Fruit fly (Drosophila melanogaster) whole organism, embryonic: ENCODE results near the gene CG8870.
A peak's percentile ranks its signal among the peaks of the same experiment; 100 is the strongest.

Experiments used
- Bdp1 ChIP-seq: fragments of 200-800 bp; sonication (Bioruptor generic); optimal IDR thresholded peaks from 3 replicates; lab custom pipeline; 2016; ENCODE audit warnings: missing biosample characterization, missing genetic modification characterization
- Blimp-1 ChIP-seq: fragments of 200-800 bp; sonication (Bioruptor generic); optimal IDR thresholded peaks from 3 replicates; lab custom pipeline; 2018; ENCODE audit warnings: missing biosample characterization, missing genetic modification characterization, mild to moderate bottlenecking, moderate library complexity, missing genetic modification reagents
- CG10267 ChIP-seq: fragments of 200-800 bp; sonication (Bioruptor generic); optimal IDR thresholded peaks from 2 replicates; lab custom pipeline; 2018; ENCODE audit warnings: missing biosample characterization, mild to moderate bottlenecking, missing genetic modification characterization, moderate library complexity
- CG10462 ChIP-seq: fragments of 200-800 bp; sonication (Bioruptor generic); optimal IDR thresholded peaks from 2 replicates; lab custom pipeline; 2016; ENCODE audit warnings: missing biosample characterization, missing genetic modification characterization
- CG11085 ChIP-seq: fragments of 200-800 bp; sonication (Bioruptor generic); IDR thresholded peaks from 2 replicates; pipeline ENCODE4 v1.3.6; 2022; ENCODE audit warnings: missing biosample characterization, missing genetic modification characterization
- CG11093 ChIP-seq: fragments of 200-800 bp; sonication (Bioruptor generic); IDR thresholded peaks from 3 replicates; pipeline ENCODE4 v1.3.6; 2022; ENCODE audit warnings: missing biosample characterization, missing genetic modification characterization
- CG15601 ChIP-seq: fragments of 200-800 bp; sonication (Bioruptor generic); optimal IDR thresholded peaks from 3 replicates; lab custom pipeline; 2019; ENCODE audit warnings: missing biosample characterization, mild to moderate bottlenecking, missing genetic modification characterization, moderate library complexity
- CG17802 ChIP-seq: fragments of 200-800 bp; sonication (Bioruptor generic); optimal IDR thresholded peaks from 2 replicates; lab custom pipeline; 2018; ENCODE audit warnings: missing biosample characterization, mild to moderate bottlenecking, missing genetic modification characterization, moderate library complexity
- CG2678 ChIP-seq: fragments of 200-800 bp; sonication (Bioruptor generic); optimal IDR thresholded peaks from 3 replicates; lab custom pipeline; 2019; ENCODE audit warnings: missing biosample characterization, mild to moderate bottlenecking, missing genetic modification characterization, moderate library complexity
- CG32532 ChIP-seq: fragments of 200-800 bp; sonication (Bioruptor generic); IDR thresholded peaks from 2 replicates; pipeline ENCODE4 v1.3.6; 2022; ENCODE audit warnings: missing biosample characterization, missing genetic modification characterization
- CG33213 ChIP-seq: fragments of 200-800 bp; sonication (Bioruptor generic); optimal IDR thresholded peaks from 3 replicates; lab custom pipeline; 2016; ENCODE audit warnings: missing biosample characterization, missing genetic modification characterization
- CG3847 ChIP-seq: fragments of 200-800 bp; sonication (Bioruptor generic); IDR thresholded peaks from 2 replicates; pipeline ENCODE4 v1.3.6; 2022; ENCODE audit warnings: missing biosample characterization, missing genetic modification characterization
- CG3995 ChIP-seq: fragments of 200-800 bp; sonication (Bioruptor generic); optimal IDR thresholded peaks from 3 replicates; lab custom pipeline; 2016; ENCODE audit warnings: missing biosample characterization, missing genetic modification characterization
- CG42726 ChIP-seq: fragments of 200-800 bp; sonication (Bioruptor generic); IDR thresholded peaks from 2 replicates; pipeline ENCODE4 v1.3.6; 2022; ENCODE audit warnings: missing biosample characterization, missing genetic modification characterization; ENCODE audit not compliant: partially characterized antibody
- CG4328 ChIP-seq: fragments of 200-800 bp; sonication (Bioruptor generic); optimal IDR thresholded peaks from 3 replicates; lab custom pipeline; 2017; ENCODE audit warnings: missing biosample characterization, missing genetic modification reagents, missing genetic modification characterization
- CG4820 ChIP-seq: fragments of 200-800 bp; sonication (Bioruptor generic); optimal IDR thresholded peaks from 3 replicates; lab custom pipeline; 2016; ENCODE audit warnings: missing biosample characterization, missing genetic modification characterization
- CG6654 ChIP-seq: fragments of 200-800 bp; sonication (Bioruptor generic); optimal IDR thresholded peaks from 2 replicates; lab custom pipeline; 2017; ENCODE audit warnings: missing biosample characterization, mild to moderate bottlenecking, missing genetic modification characterization
- CG6813 ChIP-seq: fragments of 200-800 bp; sonication (Bioruptor generic); optimal IDR thresholded peaks from 2 replicates; lab custom pipeline; 2017; ENCODE audit warnings: missing biosample characterization, missing genetic modification characterization, mild to moderate bottlenecking, moderate library complexity, missing genetic modification reagents
- CG6854 ChIP-seq: fragments of 200-800 bp; sonication (Bioruptor generic); optimal IDR thresholded peaks from 3 replicates; lab custom pipeline; 2017; ENCODE audit warnings: missing biosample characterization, mild to moderate bottlenecking, missing genetic modification characterization
- D19B ChIP-seq: fragments of 200-800 bp; sonication (Bioruptor generic); optimal IDR thresholded peaks from 2 replicates; lab custom pipeline; 2017; ENCODE audit warnings: missing biosample characterization, mild to moderate bottlenecking, missing genetic modification characterization
- Dad ChIP-seq: fragments of 200-800 bp; sonication (Bioruptor generic); optimal IDR thresholded peaks from 3 replicates; lab custom pipeline; 2016; ENCODE audit warnings: missing biosample characterization, missing genetic modification characterization
- Dfd ChIP-seq, 2 experiments: fragments of >200 bp; optimal IDR thresholded peaks; 2 replicates each; lab custom pipeline; 2017; ENCODE audit warnings: missing biosample characterization in 2 of 2, missing genetic modification characterization in 2 of 2
- Dip2 ChIP-seq: fragments of 200-800 bp; sonication (Bioruptor generic); IDR thresholded peaks from 2 replicates; pipeline ENCODE4 v1.3.6; 2022; ENCODE audit warnings: missing biosample characterization, missing genetic modification characterization
- GATAe ChIP-seq: fragments of 200-800 bp; sonication (Bioruptor generic); conservative IDR thresholded peaks from 2 replicates; pipeline ENCODE4 v1.3.6; 2022; ENCODE audit warnings: missing biosample characterization, missing genetic modification characterization
- MESR4 ChIP-seq: fragments of 200-800 bp; sonication (Bioruptor generic); optimal IDR thresholded peaks from 2 replicates; lab custom pipeline; 2018; ENCODE audit warnings: missing biosample characterization, mild to moderate bottlenecking, missing genetic modification characterization, moderate library complexity
- Max ChIP-seq: fragments of 200-800 bp; sonication (Bioruptor generic); optimal IDR thresholded peaks from 2 replicates; lab custom pipeline; 2016; ENCODE audit warnings: missing biosample characterization, mild to moderate bottlenecking, missing genetic modification characterization
- NC2α ChIP-seq: fragments of 200-800 bp; sonication (Bioruptor generic); optimal IDR thresholded peaks from 2 replicates; lab custom pipeline; 2016; ENCODE audit warnings: missing biosample characterization, missing genetic modification characterization
- Nf-YB ChIP-seq: fragments of 200-800 bp; sonication (Bioruptor generic); optimal IDR thresholded peaks from 3 replicates; lab custom pipeline; 2019; ENCODE audit warnings: missing biosample characterization, mild to moderate bottlenecking, missing genetic modification characterization, moderate library complexity
- ap ChIP-seq: fragments of 200-800 bp; sonication (Bioruptor generic); IDR thresholded peaks from 2 replicates; pipeline ENCODE4 v1.3.6; 2022; ENCODE audit warnings: missing biosample characterization, missing genetic modification characterization
- bab2 ChIP-seq: fragments of 200-800 bp; sonication (Bioruptor generic); optimal IDR thresholded peaks from 2 replicates; lab custom pipeline; 2016; ENCODE audit warnings: missing biosample characterization, missing genetic modification characterization
- btn ChIP-seq: fragments of 200-800 bp; sonication (Bioruptor generic); optimal IDR thresholded peaks from 2 replicates; lab custom pipeline; 2016; ENCODE audit warnings: missing biosample characterization, missing genetic modification characterization
- caup ChIP-seq: fragments of 200-800 bp; sonication (Bioruptor generic); optimal IDR thresholded peaks from 3 replicates; lab custom pipeline; 2017; ENCODE audit warnings: missing biosample characterization, mild to moderate bottlenecking, missing genetic modification characterization, moderate library complexity; ENCODE audit not compliant: severe bottlenecking
- crol ChIP-seq: fragments of 200-800 bp; sonication (Bioruptor generic); IDR thresholded peaks from 2 replicates; pipeline ENCODE4 v1.3.6; 2022; ENCODE audit warnings: missing biosample characterization, missing genetic modification characterization
- crp ChIP-seq, 2 experiments: fragments of 200-800 bp; sonication (Bioruptor generic); optimal IDR thresholded peaks; 2 replicates in 1 of 2; 3 replicates in 1 of 2; lab custom pipeline; 2017; ENCODE audit warnings: missing biosample characterization in 2 of 2, missing genetic modification characterization in 2 of 2, mild to moderate bottlenecking in 1 of 2, moderate library complexity in 1 of 2
- dan ChIP-seq: fragments of 200-800 bp; sonication (Bioruptor generic); IDR thresholded peaks from 2 replicates; pipeline ENCODE4 v1.3.6; 2022; ENCODE audit warnings: missing biosample characterization, missing genetic modification characterization
- danr ChIP-seq: fragments of 200-800 bp; sonication (Bioruptor generic); IDR thresholded peaks from 2 replicates; pipeline ENCODE4 v1.3.6; 2022; ENCODE audit warnings: missing biosample characterization, missing genetic modification characterization
- emc ChIP-seq: fragments of 200-800 bp; sonication (Bioruptor generic); optimal IDR thresholded peaks from 2 replicates; lab custom pipeline; 2016; ENCODE audit warnings: missing biosample characterization, missing genetic modification characterization
- gem ChIP-seq: fragments of 200-800 bp; sonication (Bioruptor generic); optimal IDR thresholded peaks from 2 replicates; lab custom pipeline; 2019; ENCODE audit warnings: missing biosample characterization, mild to moderate bottlenecking, missing genetic modification characterization, moderate library complexity
- grn ChIP-seq: fragments of 200-800 bp; sonication (Bioruptor generic); optimal IDR thresholded peaks from 3 replicates; lab custom pipeline; 2017; ENCODE audit warnings: missing biosample characterization, missing genetic modification characterization
- hth ChIP-seq: fragments of >200 bp; optimal IDR thresholded peaks from 2 replicates; lab custom pipeline; 2017; ENCODE audit warnings: inconsistent platforms
- luna ChIP-seq: fragments of 200-800 bp; sonication (Bioruptor generic); optimal IDR thresholded peaks from 2 replicates; lab custom pipeline; 2016; ENCODE audit warnings: missing biosample characterization, missing genetic modification characterization
- mam ChIP-seq: fragments of 200-800 bp; sonication (Bioruptor generic); optimal IDR thresholded peaks from 3 replicates; lab custom pipeline; 2016; ENCODE audit warnings: missing biosample characterization, missing genetic modification characterization
- phol ChIP-seq: fragments of 200-800 bp; sonication (Bioruptor generic); optimal IDR thresholded peaks from 3 replicates; lab custom pipeline; 2018; ENCODE audit warnings: missing biosample characterization, mild to moderate bottlenecking, missing genetic modification characterization, moderate library complexity
- pnt ChIP-seq: fragments of 200-800 bp; sonication (Bioruptor generic); optimal IDR thresholded peaks from 3 replicates; lab custom pipeline; 2016; ENCODE audit warnings: missing biosample characterization, missing genetic modification characterization
- row ChIP-seq: fragments of 200-800 bp; sonication (Bioruptor generic); IDR thresholded peaks from 3 replicates; pipeline ENCODE4 v1.3.6; 2022; ENCODE audit warnings: missing biosample characterization, missing genetic modification characterization
- sqz ChIP-seq: fragments of 200-800 bp; sonication (Bioruptor generic); optimal IDR thresholded peaks from 3 replicates; lab custom pipeline; 2018; ENCODE audit warnings: missing biosample characterization, mild to moderate bottlenecking, missing genetic modification characterization
- tin ChIP-seq: fragments of 200-800 bp; sonication (Bioruptor generic); optimal IDR thresholded peaks from 3 replicates; lab custom pipeline; 2016; ENCODE audit warnings: missing biosample characterization, missing genetic modification characterization
- trem ChIP-seq: fragments of 200-800 bp; optimal IDR thresholded peaks from 3 replicates; lab custom pipeline; 2019; ENCODE audit warnings: missing biosample characterization, mild to moderate bottlenecking, missing genetic modification characterization, moderate library complexity
- z ChIP-seq: fragments of 200-800 bp; sonication (Bioruptor generic); IDR thresholded peaks from 3 replicates; pipeline ENCODE4 v1.3.6; 2022; ENCODE audit warnings: missing biosample characterization, missing genetic modification characterization

CG8870 gene

DNA sequence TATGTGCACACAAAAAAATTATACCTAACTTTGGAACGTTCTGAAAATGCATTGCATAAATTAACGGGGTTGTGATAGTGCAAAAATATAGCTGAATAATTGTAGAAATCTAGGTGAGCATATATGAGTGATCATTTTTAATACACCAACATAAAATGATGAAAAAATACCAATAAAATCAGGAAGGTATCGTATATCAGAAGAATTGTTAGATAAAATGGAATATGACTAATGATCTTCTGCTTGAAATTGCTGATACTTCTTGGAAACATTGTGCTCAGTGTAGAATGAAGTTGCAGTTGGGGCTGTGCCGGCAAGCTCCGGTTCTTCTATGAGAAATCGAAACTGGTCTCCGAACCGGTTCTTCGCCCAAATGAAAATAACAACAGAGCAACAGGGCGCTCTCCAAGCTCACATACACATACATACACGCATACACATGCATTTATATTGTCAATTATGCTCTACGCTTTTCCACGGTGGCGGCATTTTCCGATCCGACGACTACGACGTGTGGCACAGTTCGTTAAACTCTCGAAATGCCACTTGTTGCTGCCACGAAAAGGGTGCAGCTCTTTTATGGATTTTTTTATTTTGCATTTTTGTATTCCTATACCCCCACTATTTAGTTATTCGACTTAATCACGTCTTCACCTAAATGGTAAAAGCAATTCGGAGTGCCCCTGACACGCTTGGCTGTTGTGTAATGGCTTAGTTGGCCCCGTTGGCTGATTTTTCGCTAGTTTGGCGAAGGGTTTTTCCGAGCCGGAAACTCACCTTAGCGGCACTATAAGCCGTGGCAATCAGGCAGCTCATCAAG is 21.5 kb downstream of the CG8870 start (continued):
- TF ChIP-seq bab2 (GFP tag; lab: Kevin White, UChicago), result peak; percentile 87
- TF ChIP-seq trem, result peak; percentile 88
- TF ChIP-seq CG11093 (GFP tag; lab: Robert Waterston, UW), result peak; percentile 69; the same call in 2 of the 3 replicates
- TF ChIP-seq caup (GFP tag; lab: Kevin White, UChicago), result peak; percentile 84
- TF ChIP-seq CG6813 (GFP tag; lab: Kevin White, UChicago), result peak; percentile 73
- peak; percentile 89 for TF ChIP-seq pnt (GFP tag; lab: Kevin White, UChicago)
- TF ChIP-seq phol (tag; lab: Kevin White, UChicago), result peak; percentile 92
- no peak for TF ChIP-seq CG11085 (GFP tag; lab: Robert Waterston, UW)
- no peak for TF ChIP-seq CG42726 (GFP tag; lab: Robert Waterston, UW)
- peak; percentile 70 for TF ChIP-seq CG6654 (GFP tag; lab: Kevin White, UChicago)
- no peak for TF ChIP-seq crol
- peak; percentile 84 for TF ChIP-seq Dad (GFP tag; lab: Kevin White, UChicago)
- peak; percentile 96 for TF ChIP-seq gem (tag; lab: Kevin White, UChicago)
- peak; percentile 65; the same call in 1 of the 2 replicates for TF ChIP-seq dan (GFP tag; lab: Robert Waterston, UW)
- TF ChIP-seq CG10462, result peak; percentile 86
- TF ChIP-seq z (GFP tag; lab: Robert Waterston, UW), result 0 out of 3 replicates have a peak, but pooled peaks have one; percentile 45
- TF ChIP-seq danr (GFP tag; lab: Robert Waterston, UW), result peak; percentile 81
- no peak; the same call in 1 of the 2 replicates for TF ChIP-seq GATAe (GFP tag; lab: Robert Waterston, UW)
- TF ChIP-seq CG4328, result peak; percentile 73
- TF ChIP-seq grn (GFP tag; lab: Kevin White, UChicago), result peak; percentile 57
- TF ChIP-seq sqz (GFP tag; lab: Kevin White, UChicago), result peak; percentile 53
- no peak for TF ChIP-seq Dfd (GFP tag; optimal IDR thresholded peaks at IDR 0.05; lab: Kevin White, UChicago)
- TF ChIP-seq CG33213, result peak; percentile 65
- peak; percentile 31 for TF ChIP-seq emc (GFP tag; lab: Kevin White, UChicago)
- TF ChIP-seq Max (GFP tag; lab: Kevin White, UChicago), result peak; percentile 76
- peak; percentile 73 for TF ChIP-seq luna
- peak; percentile 83 for TF ChIP-seq CG4820 (GFP tag; lab: Kevin White, UChicago)
- TF ChIP-seq tin (GFP tag; lab: Kevin White, UChicago), result peak; percentile 80
- TF ChIP-seq CG3995 (GFP tag; lab: Kevin White, UChicago), result peak; percentile 28
- peak; percentile 71 for TF ChIP-seq D19B
- TF ChIP-seq Blimp-1, result peak; percentile 92
- TF ChIP-seq CG10267, result peak; percentile 84
- TF ChIP-seq MESR4, result peak; percentile 6
- TF ChIP-seq CG6854 (GFP tag; lab: Kevin White, UChicago), result peak; percentile 63
- no peak for TF ChIP-seq hth (lab: Kevin White, UChicago)
- TF ChIP-seq Bdp1 (GFP tag; lab: Kevin White, UChicago), result peak; percentile 79
- peak; percentile 94 for TF ChIP-seq CG2678 (tag; lab: Kevin White, UChicago)
- TF ChIP-seq NC2α (GFP tag; lab: Kevin White, UChicago), result peak; percentile 80
- TF ChIP-seq CG15601, result peak; percentile 83
- no peak for TF ChIP-seq Dip2 (GFP tag; lab: Robert Waterston, UW)
- peak; percentile 78 for TF ChIP-seq CG3847 (GFP tag; lab: Robert Waterston, UW)
- TF ChIP-seq CG32532, result peak; percentile 89
- TF ChIP-seq CG17802, result peak; percentile 69
- peak; percentile 68 for TF ChIP-seq ap (GFP tag; lab: Robert Waterston, UW)
- peak; percentile 86 for TF ChIP-seq mam (GFP tag; lab: Kevin White, UChicago)
- TF ChIP-seq btn (GFP tag; lab: Kevin White, UChicago), result peak; percentile 70
- peak; percentile 80 for TF ChIP-seq Nf-YB (GFP tag; lab: Kevin White, UChicago)
- TF ChIP-seq row, result peak; percentile 88
- TF ChIP-seq crp (GFP tag; optimal IDR thresholded peaks at IDR 0.05; lab: Kevin White, UChicago), result peak in 1 of 2 experiments; percentile 53
